Worm (Caenorhabditis elegans) whole organism, L3 larva: ENCODE results near the gene F45E10.2.

Source experiments
- ama-1 ChIP-seq: fragments of 150-350 bp; optimal IDR thresholded peaks from 2 replicates; lab custom pipeline; 2018
- ceh-82 ChIP-seq: fragments of 150-350 bp; optimal IDR thresholded peaks from 2 replicates; lab custom pipeline; 2014; ENCODE audit warnings: missing biosample characterization, missing genetic modification characterization
- ceh-9 ChIP-seq: sonication (generic microtip); optimal IDR thresholded peaks from 2 replicates; lab custom pipeline; 2018; ENCODE audit warnings: missing biosample characterization, missing genetic modification characterization
- elt-1 ChIP-seq: fragments of 150-350 bp; optimal IDR thresholded peaks from 2 replicates; lab custom pipeline; 2014; ENCODE audit warnings: missing biosample characterization, missing genetic modification characterization
- mdl-1 ChIP-seq: fragments of 150-350 bp; optimal IDR thresholded peaks from 2 replicates; lab custom pipeline; 2014; ENCODE audit warnings: missing biosample characterization, missing genetic modification characterization
- nhr-237 ChIP-seq: fragments of 150-350 bp; optimal IDR thresholded peaks from 2 replicates; lab custom pipeline; 2014; ENCODE audit warnings: missing biosample characterization, missing genetic modification characterization
- nhr-76 ChIP-seq: fragments of 150-350 bp; sonication (generic microtip); optimal IDR thresholded peaks from 5 replicates; lab custom pipeline; 2014; ENCODE audit warnings: missing biosample characterization, missing genetic modification characterization
- unc-62 ChIP-seq: fragments of 150-350 bp; sonication (generic microtip); optimal IDR thresholded peaks from 4 replicates; lab custom pipeline; 2014; ENCODE audit warnings: missing biosample characterization, missing genetic modification reagents, missing genetic modification characterization
- zag-1 ChIP-seq: fragments of 150-350 bp; optimal IDR thresholded peaks from 2 replicates; lab custom pipeline; 2014; ENCODE audit warnings: missing biosample characterization, missing genetic modification characterization

ce11 chrII:11103657-11104056 lies 48.5 kb upstream of the F45E10.2 start, which contains the start of gene C09H10.5:
- TF ChIP-seq elt-1 (tag; lab: Kevin White, UChicago) (no peak), ama-1 (lab: Kevin White, UChicago) (no peak), ceh-9 (tag; lab: Kevin White, UChicago) (no peak), unc-62 (GFP tag; lab: Kevin White, UChicago) (no peak), ceh-82 (tag; lab: Kevin White, UChicago) (no peak), zag-1 (tag; lab: Kevin White, UChicago) (no peak), nhr-76 (no peak), mdl-1 (tag; lab: Kevin White, UChicago) (no peak), nhr-237 (no peak)
